Fruit fly (Drosophila melanogaster) whole organism, adult: ENCODE measurements around the gene slpr.

Experiments
- CG11617 ChIP-seq: fragments of 200-800 bp; sonication (Bioruptor generic); optimal IDR thresholded peaks from 2 replicates; lab custom pipeline; 2017; ENCODE audit warnings: mild to moderate bottlenecking, missing biosample characterization, missing genetic modification reagents, missing genetic modification characterization
- CG12768 ChIP-seq: fragments of 200-800 bp; sonication (Bioruptor generic); optimal IDR thresholded peaks from 2 replicates; lab custom pipeline; 2017; ENCODE audit warnings: missing biosample characterization, missing genetic modification characterization, mild to moderate bottlenecking, moderate library complexity, missing genetic modification reagents
- CG14711 ChIP-seq: fragments of 200-800 bp; sonication (Bioruptor generic); optimal IDR thresholded peaks from 2 replicates; lab custom pipeline; 2018; ENCODE audit warnings: missing biosample characterization, mild to moderate bottlenecking, missing genetic modification characterization, moderate library complexity
- CG1620 ChIP-seq: fragments of 200-800 bp; sonication (Bioruptor generic); optimal IDR thresholded peaks from 2 replicates; lab custom pipeline; 2016; ENCODE audit warnings: missing biosample characterization, missing genetic modification characterization
- CG33017 ChIP-seq: fragments of 200-800 bp; sonication (Bioruptor generic); optimal IDR thresholded peaks from 2 replicates; lab custom pipeline; 2018; ENCODE audit warnings: missing biosample characterization, mild to moderate bottlenecking, missing genetic modification characterization, moderate library complexity
- CG5204 ChIP-seq: fragments of 200-800 bp; sonication (Bioruptor generic); optimal IDR thresholded peaks from 2 replicates; lab custom pipeline; 2016; ENCODE audit warnings: missing biosample characterization, missing genetic modification characterization
- CG7045 ChIP-seq: fragments of 200-800 bp; sonication (Bioruptor generic); optimal IDR thresholded peaks from 2 replicates; lab custom pipeline; 2017; ENCODE audit warnings: missing biosample characterization, mild to moderate bottlenecking, missing genetic modification characterization
- CG7101 ChIP-seq: fragments of 200-800 bp; sonication (Bioruptor generic); optimal IDR thresholded peaks from 2 replicates; lab custom pipeline; 2018; ENCODE audit warnings: missing biosample characterization, mild to moderate bottlenecking, missing genetic modification characterization, moderate library complexity
- Clk ChIP-seq: fragments of 200-800 bp; sonication (Bioruptor generic); optimal IDR thresholded peaks from 2 replicates; lab custom pipeline; 2017; ENCODE audit warnings: missing biosample characterization, missing genetic modification characterization
- Crg-1 ChIP-seq: fragments of 200-800 bp; sonication (Bioruptor generic); optimal IDR thresholded peaks from 2 replicates; lab custom pipeline; 2016; ENCODE audit warnings: missing biosample characterization, missing genetic modification characterization
- Hr96 ChIP-seq: fragments of 200-800 bp; sonication (Bioruptor generic); optimal IDR thresholded peaks from 2 replicates; lab custom pipeline; 2016; ENCODE audit warnings: missing biosample characterization, missing genetic modification characterization
- Mnt ChIP-seq: fragments of 200-800 bp; sonication (Bioruptor generic); optimal IDR thresholded peaks from 2 replicates; lab custom pipeline; 2016; ENCODE audit warnings: missing biosample characterization, mild to moderate bottlenecking, missing genetic modification characterization
- bab1 ChIP-seq: fragments of 200-800 bp; sonication (Bioruptor generic); optimal IDR thresholded peaks from 3 replicates; lab custom pipeline; 2019; ENCODE audit warnings: missing biosample characterization, mild to moderate bottlenecking, missing genetic modification characterization, moderate library complexity
- cic ChIP-seq: fragments of 200-800 bp; sonication (Bioruptor generic); optimal IDR thresholded peaks from 2 replicates; lab custom pipeline; 2017; ENCODE audit warnings: missing biosample characterization, mild to moderate bottlenecking, missing genetic modification characterization, moderate library complexity
- cnc ChIP-seq, 2 experiments: fragments of >200 bp; optimal IDR thresholded peaks; 2 replicates each; lab custom pipeline; 2017
- kay ChIP-seq: fragments of 200-800 bp; sonication (Bioruptor generic); peaks from one replicate; lab custom pipeline; 2016; ENCODE audit warnings: missing biosample characterization, missing genetic modification characterization, borderline replicate concordance
- ovo ChIP-seq: fragments of 200-800 bp; sonication (Bioruptor generic); optimal IDR thresholded peaks from 2 replicates; lab custom pipeline; 2016; ENCODE audit warnings: missing biosample characterization, missing genetic modification characterization
- pad ChIP-seq: fragments of 200-800 bp; sonication (Bioruptor generic); optimal IDR thresholded peaks from 3 replicates; lab custom pipeline; 2017; ENCODE audit warnings: missing biosample characterization, missing genetic modification characterization, mild to moderate bottlenecking, moderate library complexity, missing genetic modification reagents
- tj ChIP-seq: fragments of 200-800 bp; sonication (Bioruptor generic); optimal IDR thresholded peaks from 3 replicates; lab custom pipeline; 2017; ENCODE audit warnings: missing biosample characterization, mild to moderate bottlenecking, missing genetic modification characterization, moderate library complexity
- toe ChIP-seq: fragments of 200-800 bp; sonication (Bioruptor generic); optimal IDR thresholded peaks from 2 replicates; lab custom pipeline; 2016; ENCODE audit warnings: missing biosample characterization, missing genetic modification characterization

slpr gene

dm6 chrX:8176291-8177029 lies 525 bp downstream of the slpr start:
- TF ChIP-seq CG7101 = no peak
- peak; percentile 51 for TF ChIP-seq Mnt (GFP tag; lab: Kevin White, UChicago)
- TF ChIP-seq CG11617 = peak; percentile 19
- no peak for TF ChIP-seq kay (GFP tag; lab: Kevin White, UChicago)
- TF ChIP-seq tj (GFP tag; lab: Kevin White, UChicago) = peak; percentile 29
- no peak for TF ChIP-seq CG33017 (tag; lab: Kevin White, UChicago)
- TF ChIP-seq CG14711 = peak; percentile 80

dm6 chrX:8170166-8170565 lies 6.8 kb downstream of the slpr start, which contains the start of gene CG2278:
Gene CG2278 (minus strand): TSS chrX:8170266.
- no peak for TF ChIP-seq Hr96
- no peak for TF ChIP-seq Mnt (GFP tag; lab: Kevin White, UChicago)
- TF ChIP-seq CG11617 = no peak
- no peak for TF ChIP-seq CG12768

dm6 chrX:8165608-8166007 lies 11.4 kb downstream of the slpr start, which contains the start of gene Or7a:
Gene Or7a (minus strand): TSS chrX:8165708.
- no peak for TF ChIP-seq CG1620 (GFP tag; lab: Kevin White, UChicago)

- TF ChIP-seq bab1 = no peak
- TF ChIP-seq Mnt (GFP tag; lab: Kevin White, UChicago) = no peak
- TF ChIP-seq Clk = no peak
- no peak for TF ChIP-seq CG33017 (tag; lab: Kevin White, UChicago)
- no peak for TF ChIP-seq Crg-1 (GFP tag; lab: Kevin White, UChicago)
- no peak for TF ChIP-seq CG7045 (GFP tag; lab: Kevin White, UChicago)
- TF ChIP-seq cic (GFP tag; lab: Kevin White, UChicago) = no peak
- no peak for TF ChIP-seq CG5204 (GFP tag; lab: Kevin White, UChicago)
- no peak for TF ChIP-seq CG11617
- TF ChIP-seq CG7101 = no peak
- TF ChIP-seq cnc (optimal IDR thresholded peaks at IDR 0.05; lab: Kevin White, UChicago) = no peak
- no peak for TF ChIP-seq pad
- no peak for TF ChIP-seq CG12768
- no peak for TF ChIP-seq tj (GFP tag; lab: Kevin White, UChicago)
- TF ChIP-seq Hr96 = no peak
- no peak for TF ChIP-seq CG1620 (GFP tag; lab: Kevin White, UChicago)
- TF ChIP-seq ovo (GFP tag; lab: Kevin White, UChicago) = no peak
- TF ChIP-seq CG14711 = no peak
- no peak for TF ChIP-seq toe
- TF ChIP-seq kay (GFP tag; lab: Kevin White, UChicago) = no peak
These were observed 13.5 kb downstream of the slpr start for dm6 chrX:8163452-8163851.

- no peak for TF ChIP-seq CG11617
- no peak for TF ChIP-seq cnc (optimal IDR thresholded peaks at IDR 0.05; lab: Kevin White, UChicago)
- no peak for TF ChIP-seq cic (GFP tag; lab: Kevin White, UChicago)
- no peak for TF ChIP-seq toe
- no peak for TF ChIP-seq CG14711
- TF ChIP-seq bab1 = no peak
- no peak for TF ChIP-seq Clk
- no peak for TF ChIP-seq pad
- TF ChIP-seq kay (GFP tag; lab: Kevin White, UChicago) = no peak
- no peak for TF ChIP-seq Mnt (GFP tag; lab: Kevin White, UChicago)
- no peak for TF ChIP-seq CG7045 (GFP tag; lab: Kevin White, UChicago)
- no peak for TF ChIP-seq CG5204 (GFP tag; lab: Kevin White, UChicago)
- no peak for TF ChIP-seq CG12768
These were observed 14.3 kb downstream of the slpr start, which contains the start of gene CG10761 for dm6 chrX:8162692-8163091. Gene CG10761 (minus strand): TSS chrX:8162792.

- TF ChIP-seq Crg-1 (GFP tag; lab: Kevin White, UChicago) (no peak), tj (GFP tag; lab: Kevin White, UChicago) (no peak), toe (no peak), CG7045 (GFP tag; lab: Kevin White, UChicago) (no peak), CG14711 (no peak), ovo (GFP tag; lab: Kevin White, UChicago) (no peak), CG7101 (no peak), CG12768 (no peak), Hr96 (no peak), CG5204 (GFP tag; lab: Kevin White, UChicago) (no peak), kay (GFP tag; lab: Kevin White, UChicago) (no peak), CG11617 (no peak), pad (no peak), CG33017 (tag; lab: Kevin White, UChicago) (no peak), Mnt (GFP tag; lab: Kevin White, UChicago) (no peak), CG1620 (GFP tag; lab: Kevin White, UChicago) (no peak), Clk (no peak), bab1 (no peak)
These were observed 17.2 kb downstream of the slpr start, which contains the start of gene CG15337 for dm6 chrX:8159754-8160153. Gene CG15337 (plus strand): TSS chrX:8160054.

dm6 chrX:8158942-8159472 lies 18.0 kb downstream of the slpr start:
- TF ChIP-seq Mnt (GFP tag; lab: Kevin White, UChicago) = no peak
- TF ChIP-seq CG11617 = no peak
- TF ChIP-seq tj (GFP tag; lab: Kevin White, UChicago) = no peak
- TF ChIP-seq CG7045 (GFP tag; lab: Kevin White, UChicago) = no peak
- no peak for TF ChIP-seq Hr96
- TF ChIP-seq kay (GFP tag; lab: Kevin White, UChicago) = no peak
- TF ChIP-seq CG5204 (GFP tag; lab: Kevin White, UChicago) = no peak
- TF ChIP-seq CG1620 (GFP tag; lab: Kevin White, UChicago) = no peak
- no peak for TF ChIP-seq Clk
- TF ChIP-seq Crg-1 (GFP tag; lab: Kevin White, UChicago) = no peak
- TF ChIP-seq pad = no peak
- no peak for TF ChIP-seq CG7101
- TF ChIP-seq toe = no peak
- no peak for TF ChIP-seq CG14711
- TF ChIP-seq bab1 = no peak
